Fruit fly (Drosophila melanogaster) whole organism, prepupa: ENCODE measurements around the gene CG9117.
A peak's percentile ranks its signal among the peaks of the same experiment; 100 is the strongest.

Experiments used
- CG10631 ChIP-seq: fragments of 200-800 bp; sonication (Bioruptor generic); optimal IDR thresholded peaks from 2 replicates; lab custom pipeline; 2016; ENCODE audit warnings: missing biosample characterization, missing genetic modification characterization
- CG10669 ChIP-seq: fragments of 200-800 bp; sonication (Bioruptor generic); optimal IDR thresholded peaks from 3 replicates; lab custom pipeline; 2018; ENCODE audit warnings: missing biosample characterization, mild to moderate bottlenecking, missing genetic modification characterization, moderate library complexity
- CG11294 ChIP-seq: fragments of 200-800 bp; sonication (Bioruptor generic); IDR thresholded peaks from 2 replicates; pipeline ENCODE4 v1.3.6; 2022; ENCODE audit warnings: missing biosample characterization, missing genetic modification characterization
- CG15336 ChIP-seq: fragments of 200-800 bp; sonication (Bioruptor generic); IDR thresholded peaks from 2 replicates; pipeline ENCODE4 v1.3.6; 2022; ENCODE audit warnings: missing biosample characterization, missing genetic modification characterization
- CG1621 ChIP-seq: fragments of 200-800 bp; sonication (Bioruptor generic); optimal IDR thresholded peaks from 3 replicates; lab custom pipeline; 2018; ENCODE audit warnings: missing biosample characterization, mild to moderate bottlenecking, missing genetic modification characterization
- CG16779 ChIP-seq: fragments of 200-800 bp; sonication (Bioruptor generic); optimal IDR thresholded peaks from 3 replicates; lab custom pipeline; 2017; ENCODE audit warnings: missing biosample characterization, mild to moderate bottlenecking, missing genetic modification characterization
- CG31627 ChIP-seq: fragments of 200-800 bp; sonication (Bioruptor generic); optimal IDR thresholded peaks from 3 replicates; lab custom pipeline; 2016; ENCODE audit warnings: missing biosample characterization, missing genetic modification characterization
- CG32006 ChIP-seq: fragments of 200-800 bp; sonication (Bioruptor generic); optimal IDR thresholded peaks from 3 replicates; lab custom pipeline; 2017; ENCODE audit warnings: missing biosample characterization, mild to moderate bottlenecking, missing genetic modification characterization
- CG34406 ChIP-seq: fragments of 200-800 bp; sonication (Bioruptor generic); optimal IDR thresholded peaks from 3 replicates; lab custom pipeline; 2016; ENCODE audit warnings: missing biosample characterization, missing genetic modification characterization
- CG3919 ChIP-seq: fragments of 200-800 bp; sonication (Bioruptor generic); optimal IDR thresholded peaks from 3 replicates; lab custom pipeline; 2016; ENCODE audit warnings: missing biosample characterization, missing genetic modification characterization
- CG4318 ChIP-seq: fragments of 200-800 bp; sonication (Bioruptor generic); optimal IDR thresholded peaks from 3 replicates; lab custom pipeline; 2017; ENCODE audit warnings: missing biosample characterization, mild to moderate bottlenecking, missing genetic modification characterization
- CG6163 ChIP-seq: fragments of 200-800 bp; sonication (Bioruptor generic); IDR thresholded peaks from 3 replicates; pipeline ENCODE4 v1.3.6; 2022; ENCODE audit warnings: missing biosample characterization, missing genetic modification characterization
- CG6276 ChIP-seq: fragments of 200-800 bp; sonication (Bioruptor generic); optimal IDR thresholded peaks from 2 replicates; lab custom pipeline; 2017; ENCODE audit warnings: missing biosample characterization, mild to moderate bottlenecking, missing genetic modification characterization
- CG6792 ChIP-seq: fragments of 200-800 bp; sonication (Bioruptor generic); optimal IDR thresholded peaks from 3 replicates; lab custom pipeline; 2016; ENCODE audit warnings: missing biosample characterization, missing genetic modification characterization
- CG6808 ChIP-seq: fragments of 200-800 bp; sonication (Bioruptor generic); optimal IDR thresholded peaks from 3 replicates; lab custom pipeline; 2017; ENCODE audit warnings: missing biosample characterization, missing genetic modification characterization, mild to moderate bottlenecking, moderate library complexity, missing genetic modification reagents
- CG6854 ChIP-seq: fragments of 200-800 bp; sonication (Bioruptor generic); optimal IDR thresholded peaks from 2 replicates; lab custom pipeline; 2017; ENCODE audit warnings: missing biosample characterization, mild to moderate bottlenecking, missing genetic modification characterization
- CG7368 ChIP-seq: fragments of 200-800 bp; sonication (Bioruptor generic); optimal IDR thresholded peaks from 3 replicates; lab custom pipeline; 2016; ENCODE audit warnings: missing biosample characterization, missing genetic modification characterization
- CG8119 ChIP-seq: fragments of 200-800 bp; sonication (Bioruptor generic); IDR thresholded peaks from 3 replicates; pipeline ENCODE4 v1.3.6; 2022; ENCODE audit warnings: missing biosample characterization, missing genetic modification characterization
- CG8319 ChIP-seq: fragments of 200-800 bp; sonication (Bioruptor generic); optimal IDR thresholded peaks from 3 replicates; lab custom pipeline; 2016; ENCODE audit warnings: missing biosample characterization, missing genetic modification characterization
- CG8632 ChIP-seq: fragments of 200-800 bp; sonication (Bioruptor generic); optimal IDR thresholded peaks from 3 replicates; lab custom pipeline; 2016; ENCODE audit warnings: missing biosample characterization, missing genetic modification characterization
- Eip75B ChIP-seq: fragments of 200-800 bp; sonication (Bioruptor generic); optimal IDR thresholded peaks from 3 replicates; lab custom pipeline; 2016; ENCODE audit warnings: missing biosample characterization, missing genetic modification characterization
- Eip78C ChIP-seq: fragments of 200-800 bp; sonication (Bioruptor generic); peaks from one replicate; lab custom pipeline; 2016; ENCODE audit warnings: missing biosample characterization, missing genetic modification characterization
- Ets21C ChIP-seq: fragments of 200-800 bp; sonication (Bioruptor generic); optimal IDR thresholded peaks from 3 replicates; lab custom pipeline; 2016; ENCODE audit warnings: missing biosample characterization, missing genetic modification characterization
- Ets96B ChIP-seq: fragments of 200-800 bp; optimal IDR thresholded peaks from 2 replicates; lab custom pipeline; 2019; ENCODE audit warnings: missing biosample characterization, mild to moderate bottlenecking, missing genetic modification characterization, moderate library complexity
- Hr38 ChIP-seq: sonication (Bioruptor generic); optimal IDR thresholded peaks from 2 replicates; lab custom pipeline; 2016; ENCODE audit warnings: missing biosample characterization, missing genetic modification characterization
- Hr39 ChIP-seq: fragments of 200-800 bp; sonication (Bioruptor generic); optimal IDR thresholded peaks from 2 replicates; lab custom pipeline; 2016; ENCODE audit warnings: missing biosample characterization, missing genetic modification characterization
- Hr4 ChIP-seq: fragments of 200-800 bp; sonication (Bioruptor generic); optimal IDR thresholded peaks from 3 replicates; lab custom pipeline; 2016; ENCODE audit warnings: missing biosample characterization, missing genetic modification characterization
- Lpt ChIP-seq: fragments of 200-800 bp; sonication (Bioruptor generic); optimal IDR thresholded peaks from 3 replicates; lab custom pipeline; 2016; ENCODE audit warnings: missing biosample characterization, missing genetic modification characterization
- Met ChIP-seq: fragments of 200-800 bp; sonication (Bioruptor generic); optimal IDR thresholded peaks from 3 replicates; lab custom pipeline; 2016; ENCODE audit warnings: missing biosample characterization, missing genetic modification characterization
- OdsH ChIP-seq: fragments of 200-800 bp; sonication (Bioruptor generic); optimal IDR thresholded peaks from 3 replicates; lab custom pipeline; 2016; ENCODE audit warnings: missing biosample characterization, missing genetic modification characterization
- Smox ChIP-seq: fragments of 200-800 bp; sonication (Bioruptor generic); optimal IDR thresholded peaks from 3 replicates; lab custom pipeline; 2016; ENCODE audit warnings: missing biosample characterization, missing genetic modification characterization
- Sox102F ChIP-seq: fragments of 200-800 bp; sonication (Bioruptor generic); optimal IDR thresholded peaks from 2 replicates; lab custom pipeline; 2016; ENCODE audit warnings: missing biosample characterization, mild to moderate bottlenecking, missing genetic modification characterization
- Sox15 ChIP-seq: fragments of 200-800 bp; sonication (Bioruptor generic); optimal IDR thresholded peaks from 3 replicates; lab custom pipeline; 2016; ENCODE audit warnings: missing biosample characterization, missing genetic modification characterization
- achi ChIP-seq: fragments of 200-800 bp; sonication (Bioruptor generic); optimal IDR thresholded peaks from 3 replicates; lab custom pipeline; 2016; ENCODE audit warnings: missing biosample characterization, missing genetic modification characterization
- cyc ChIP-seq: fragments of 200-800 bp; sonication (Bioruptor generic); optimal IDR thresholded peaks from 3 replicates; lab custom pipeline; 2016; ENCODE audit warnings: missing biosample characterization, missing genetic modification characterization
- dac ChIP-seq: fragments of 200-800 bp; sonication (Bioruptor generic); optimal IDR thresholded peaks from 2 replicates; lab custom pipeline; 2017; ENCODE audit warnings: missing biosample characterization, mild to moderate bottlenecking, missing genetic modification characterization
- dsx ChIP-seq: fragments of 200-800 bp; optimal IDR thresholded peaks from 3 replicates; lab custom pipeline; 2019; ENCODE audit warnings: missing biosample characterization, mild to moderate bottlenecking, missing genetic modification characterization, moderate library complexity; ENCODE audit not compliant: poor library complexity, severe bottlenecking
- eg ChIP-seq: fragments of 200-800 bp; sonication (Bioruptor generic); IDR thresholded peaks from 3 replicates; pipeline ENCODE4 v1.3.6; 2022; ENCODE audit warnings: missing biosample characterization, missing genetic modification characterization
- esn ChIP-seq: fragments of 200-800 bp; sonication (Bioruptor generic); optimal IDR thresholded peaks from 2 replicates; lab custom pipeline; 2016; ENCODE audit warnings: missing biosample characterization, mild to moderate bottlenecking, missing genetic modification characterization, moderate library complexity
- fd59A ChIP-seq: fragments of 200-800 bp; sonication (Bioruptor generic); optimal IDR thresholded peaks from 2 replicates; lab custom pipeline; 2017; ENCODE audit warnings: missing biosample characterization, mild to moderate bottlenecking, missing genetic modification characterization, missing genetic modification reagents
- fd85E ChIP-seq: fragments of 200-800 bp; sonication (Bioruptor generic); optimal IDR thresholded peaks from 3 replicates; lab custom pipeline; 2016; ENCODE audit warnings: missing biosample characterization, missing genetic modification characterization
- lz ChIP-seq: fragments of 200-800 bp; sonication (Bioruptor generic); optimal IDR thresholded peaks from 3 replicates; lab custom pipeline; 2016; ENCODE audit warnings: missing biosample characterization, missing genetic modification characterization
- net ChIP-seq: fragments of 200-800 bp; sonication (Bioruptor generic); optimal IDR thresholded peaks from 3 replicates; lab custom pipeline; 2016; ENCODE audit warnings: missing biosample characterization, missing genetic modification characterization
- pdm3 ChIP-seq: fragments of 200-800 bp; sonication (Bioruptor generic); optimal IDR thresholded peaks from 3 replicates; lab custom pipeline; 2016; ENCODE audit warnings: missing biosample characterization, missing genetic modification characterization
- ss ChIP-seq, 2 experiments: fragments of 200-800 bp; sonication (Bioruptor generic); optimal IDR thresholded peaks; 2 replicates in 1 of 2; 3 replicates in 1 of 2; lab custom pipeline; 2017 to 2018; ENCODE audit warnings: mild to moderate bottlenecking in 2 of 2, missing biosample characterization in 2 of 2, missing genetic modification characterization in 2 of 2, moderate library complexity in 1 of 2
- svp ChIP-seq: fragments of 200-800 bp; sonication (Bioruptor generic); peaks from one replicate; lab custom pipeline; 2016; ENCODE audit warnings: missing biosample characterization, missing genetic modification characterization
- vri ChIP-seq: fragments of 200-800 bp; sonication (Bioruptor generic); optimal IDR thresholded peaks from 3 replicates; lab custom pipeline; 2016; ENCODE audit warnings: missing biosample characterization, mild to moderate bottlenecking, missing genetic modification characterization

Gene CG9117

dm6 chr2L:6006508-6007232, 31.0 kb downstream of the CG9117 start, which contains the start of gene Gal:
Gal (minus strand) TSS chr2L:6006827.
- TF ChIP-seq CG15336 (GFP tag; lab: Robert Waterston, UW) (0 out of 2 replicates have a peak, but pooled peaks have one; percentile 29), svp (GFP tag; lab: Kevin White, UChicago) (peak; percentile 73), Ets21C (no peak)
- TF ChIP-seq, all 60 proteins: peak for 2

dm6 chr2L:6000065-6000464, 37.6 kb downstream of the CG9117 start, which contains the start of gene Tsp26A:
Tsp26A (plus strand) TSS chr2L:6000228.
- TF ChIP-seq esn (GFP tag; lab: Kevin White, UChicago) (peak; percentile 9), Hr4 (GFP tag; lab: Kevin White, UChicago) (no peak), Eip78C (GFP tag; lab: Kevin White, UChicago) (peak; percentile 41)

dm6 chr2L:5999247-5999646, 38.5 kb downstream of the CG9117 start, which contains the start of gene Kdm5:
Kdm5 (minus strand) TSS chr2L:5999501.
- no peak for TF ChIP-seq Lpt (GFP tag; lab: Kevin White, UChicago)
- peak; percentile 28 for TF ChIP-seq vri
- TF ChIP-seq Smox (GFP tag; lab: Kevin White, UChicago): no peak
- no peak for TF ChIP-seq CG8319 (GFP tag; lab: Kevin White, UChicago)
- no peak for TF ChIP-seq Ets21C
- peak; percentile 20 for TF ChIP-seq CG6854 (GFP tag; lab: Kevin White, UChicago)
- TF ChIP-seq achi (GFP tag; lab: Kevin White, UChicago): no peak
- TF ChIP-seq Met (GFP tag; lab: Kevin White, UChicago): peak; percentile 17
- no peak for TF ChIP-seq CG6276
- no peak for TF ChIP-seq lz
- TF ChIP-seq CG34406 (GFP tag; lab: Kevin White, UChicago): no peak
- TF ChIP-seq CG6808 (GFP tag; lab: Kevin White, UChicago): no peak
- TF ChIP-seq CG31627 (GFP tag; lab: Kevin White, UChicago): no peak
- no peak for TF ChIP-seq OdsH (GFP tag; lab: Kevin White, UChicago)
- no peak for TF ChIP-seq Hr39
- no peak for TF ChIP-seq CG10631 (GFP tag; lab: Kevin White, UChicago)
- TF ChIP-seq Ets96B (tag; lab: Kevin White, UChicago): no peak
- TF ChIP-seq eg: peak; percentile 41; the same call in 1 of the 3 replicates
- TF ChIP-seq fd85E (GFP tag; lab: Kevin White, UChicago): no peak
- no peak for TF ChIP-seq Hr38
- TF ChIP-seq cyc (GFP tag; lab: Kevin White, UChicago): no peak
- TF ChIP-seq dsx (GFP tag; lab: Kevin White, UChicago): no peak
- no peak for TF ChIP-seq CG7368 (GFP tag; lab: Kevin White, UChicago)
- TF ChIP-seq CG1621 (tag; lab: Kevin White, UChicago): no peak
- TF ChIP-seq CG6792 (GFP tag; lab: Kevin White, UChicago): no peak
- no peak for TF ChIP-seq CG4318 (GFP tag; lab: Kevin White, UChicago)
- TF ChIP-seq CG11294 (GFP tag; lab: Robert Waterston, UW): no peak
- TF ChIP-seq CG8119 (GFP tag; lab: Robert Waterston, UW): 0 out of 3 replicates have a peak, but pooled peaks have one; percentile 26
- no peak for TF ChIP-seq Sox102F (GFP tag; lab: Kevin White, UChicago)
- no peak for TF ChIP-seq fd59A
- no peak for TF ChIP-seq pdm3 (GFP tag; lab: Kevin White, UChicago)
- TF ChIP-seq net (GFP tag; lab: Kevin White, UChicago): no peak
- no peak for TF ChIP-seq dac
- TF ChIP-seq Eip75B (GFP tag; lab: Kevin White, UChicago): peak; percentile 17
- no peak for TF ChIP-seq CG3919
- TF ChIP-seq ss (GFP tag; optimal IDR thresholded peaks at IDR 0.05; lab: Kevin White, UChicago): peak in 1 of 2 experiments; percentile 7
- peak; percentile 43 for TF ChIP-seq Eip78C (GFP tag; lab: Kevin White, UChicago)
- TF ChIP-seq CG10669: no peak
- TF ChIP-seq CG16779 (tag; lab: Kevin White, UChicago): no peak
- no peak for TF ChIP-seq CG32006 (GFP tag; lab: Kevin White, UChicago)
- no peak for TF ChIP-seq Sox15 (GFP tag; lab: Kevin White, UChicago)
- no peak for TF ChIP-seq CG8632
- peak; percentile 45; the same call in 1 of the 2 replicates for TF ChIP-seq CG15336 (GFP tag; lab: Robert Waterston, UW)
- 0 out of 3 replicates have a peak, but pooled peaks have one; percentile 16 for TF ChIP-seq CG6163 (GFP tag; lab: Robert Waterston, UW)
